Worm (Caenorhabditis elegans): ENCODE measurements around the gene F26G1.10.

- no peak for TF ChIP-seq nhr-11 (tag; optimal IDR thresholded peaks at IDR 0.05)
- TF ChIP-seq unc-39 (tag; optimal IDR thresholded peaks at IDR 0.05): no peak
- no peak for TF ChIP-seq nhr-76 (tag; optimal IDR thresholded peaks at IDR 0.05)
- no peak for TF ChIP-seq unc-62 (GFP tag; optimal IDR thresholded peaks at IDR 0.05)
- no peak for TF ChIP-seq daf-12 (tag; optimal IDR thresholded peaks at IDR 0.05)
- TF ChIP-seq fkh-10 (GFP tag; optimal IDR thresholded peaks at IDR 0.05): no peak
- TF ChIP-seq ztf-11 (tag; optimal IDR thresholded peaks at IDR 0.05): no peak
- TF ChIP-seq sea-2 (GFP tag; optimal IDR thresholded peaks at IDR 0.05): no peak
- TF ChIP-seq zag-1 (tag; optimal IDR thresholded peaks at IDR 0.05): no peak
- no peak for TF ChIP-seq elt-2 (tag; optimal IDR thresholded peaks at IDR 0.05)
These were observed 13.2 kb upstream of the F26G1.10 start for ce11 chrII:4761020-4761419.
